Worm (Caenorhabditis elegans) whole organism, dauer: Measurements from ENCODE around the gene W05E10.2.

ENCODE experiments used
- unc-62 ChIP-seq: sonication (generic microtip); optimal IDR thresholded peaks from 2 replicates; lab custom pipeline; 2017; ENCODE audit warnings: missing biosample characterization, missing genetic modification reagents, missing genetic modification characterization

Gene W05E10.2

ce11 chrV:11716930-11717329, 30.0 kb downstream of the W05E10.2 start:
- TF ChIP-seq unc-62 (GFP tag; lab: Kevin White, UChicago) = no peak

DNA sequence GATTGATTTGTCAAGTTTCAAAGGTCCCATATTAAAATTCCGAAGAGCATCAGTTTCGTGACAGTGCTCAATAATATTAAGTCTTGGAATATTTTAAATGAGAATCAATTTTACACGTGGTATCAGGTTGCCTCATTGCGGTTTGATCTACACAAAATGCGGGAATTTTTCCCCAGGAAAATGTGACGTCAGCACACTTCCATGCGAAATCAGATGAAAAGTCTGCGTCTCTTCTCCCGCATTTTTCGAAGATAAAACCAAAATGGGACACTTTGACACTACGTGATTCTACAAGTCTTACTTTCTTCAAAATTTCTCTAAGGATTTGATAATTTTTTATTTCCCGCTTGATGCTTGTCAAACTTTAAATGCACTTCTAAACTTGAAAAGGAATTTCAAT, 35.9 kb downstream of the W05E10.2 start:
- no peak for TF ChIP-seq unc-62 (GFP tag; lab: Kevin White, UChicago)

ce11 chrV:11725971-11726370, 39.0 kb downstream of the W05E10.2 start, which contains the start of gene daf-11:
Gene daf-11 (minus strand): TSS chrV:11726071.
- TF ChIP-seq unc-62 (GFP tag; lab: Kevin White, UChicago) = no peak

DNA sequence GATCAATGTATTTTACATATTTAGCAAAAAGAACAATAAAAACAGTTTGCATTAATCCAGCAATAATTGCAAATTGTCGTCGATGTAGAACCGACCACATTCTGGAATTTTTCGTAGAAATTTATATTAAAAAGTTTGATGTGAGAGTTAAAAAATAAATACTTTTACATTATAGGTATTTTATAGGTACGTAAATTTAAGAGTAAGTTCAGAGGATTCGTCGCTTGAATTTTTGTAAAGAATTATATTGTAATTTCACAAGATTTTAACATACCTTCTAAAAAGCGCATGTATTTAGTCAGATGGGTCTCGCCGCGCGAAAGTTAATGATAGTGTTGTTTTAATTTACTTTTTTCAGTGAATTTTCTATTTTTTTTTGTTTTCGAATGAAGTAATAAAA, 43.1 kb downstream of the W05E10.2 start, which contains the start of gene rhr-2:
rhr-2 (minus strand) TSS at position 101 of the 400 bp plus-strand sequence.
- TF ChIP-seq unc-62 (GFP tag; lab: Kevin White, UChicago) = no peak

DNA sequence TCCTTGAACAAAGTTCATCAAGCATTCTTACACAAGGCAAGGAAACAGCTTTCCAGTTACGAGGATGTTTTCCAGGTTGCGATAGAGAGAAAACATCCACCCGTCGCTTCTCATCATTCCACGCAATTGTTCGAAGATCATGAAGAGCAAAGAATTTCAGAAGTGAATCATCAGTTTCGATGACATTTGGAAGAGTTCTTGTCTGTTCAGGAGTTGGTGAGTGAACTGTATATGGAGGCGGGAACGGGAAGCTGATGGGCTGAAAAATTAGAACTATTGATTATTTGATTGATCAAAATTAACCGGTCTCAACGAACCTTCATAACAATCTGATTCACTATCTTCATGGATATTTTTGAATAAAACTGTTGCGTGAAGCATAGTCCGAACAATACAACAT, 45.1 kb downstream of the W05E10.2 start:
- TF ChIP-seq unc-62 (GFP tag; lab: Kevin White, UChicago) = no peak

DNA sequence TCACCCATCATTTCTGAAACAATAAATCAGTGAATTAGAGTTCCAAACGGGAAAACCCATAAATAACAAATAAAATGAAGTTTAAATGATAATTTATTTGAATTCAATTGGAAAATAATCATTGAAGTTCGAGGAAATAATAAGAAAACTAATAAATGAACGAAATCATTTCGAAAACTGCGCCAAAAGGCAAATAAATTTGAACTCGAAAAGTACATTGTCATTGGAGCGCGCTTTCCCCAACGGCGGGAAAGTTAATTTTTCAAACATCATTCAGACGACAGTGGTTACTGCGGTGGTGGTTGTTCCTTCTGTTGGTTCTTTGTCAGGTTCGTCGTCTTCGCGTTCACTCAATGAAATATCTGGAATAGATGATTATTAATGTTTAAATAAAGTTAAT, 46.5 kb downstream of the W05E10.2 start, which contains the start of gene npp-22:
npp-22 (minus strand) TSS at position 13 of the 400 bp plus-strand sequence.
- TF ChIP-seq unc-62 (GFP tag; lab: Kevin White, UChicago) = no peak

DNA sequence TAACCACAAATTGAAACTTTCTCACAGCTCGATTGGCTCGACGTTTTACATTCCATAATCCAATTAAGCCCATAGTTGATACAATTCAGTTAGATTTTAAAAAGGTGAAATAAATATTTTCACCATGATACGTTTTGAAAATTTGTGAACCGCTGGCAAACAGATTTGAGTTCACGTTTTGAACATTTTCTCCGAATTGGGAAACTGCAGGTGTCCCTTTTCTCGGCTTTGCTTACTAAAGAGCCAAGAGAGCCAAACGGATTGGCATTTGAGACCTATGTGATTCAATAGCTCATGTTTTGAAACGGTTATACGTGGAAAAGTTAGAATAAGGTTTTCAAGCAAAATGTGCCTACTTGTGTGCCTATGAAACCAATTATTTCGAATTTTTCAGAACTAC, 49.9 kb downstream of the W05E10.2 start, which contains the start of gene spe-42:
spe-42 (minus strand) TSS at position 101 of the 400 bp plus-strand sequence.
- TF ChIP-seq unc-62 (GFP tag; lab: Kevin White, UChicago) = no peak

DNA sequence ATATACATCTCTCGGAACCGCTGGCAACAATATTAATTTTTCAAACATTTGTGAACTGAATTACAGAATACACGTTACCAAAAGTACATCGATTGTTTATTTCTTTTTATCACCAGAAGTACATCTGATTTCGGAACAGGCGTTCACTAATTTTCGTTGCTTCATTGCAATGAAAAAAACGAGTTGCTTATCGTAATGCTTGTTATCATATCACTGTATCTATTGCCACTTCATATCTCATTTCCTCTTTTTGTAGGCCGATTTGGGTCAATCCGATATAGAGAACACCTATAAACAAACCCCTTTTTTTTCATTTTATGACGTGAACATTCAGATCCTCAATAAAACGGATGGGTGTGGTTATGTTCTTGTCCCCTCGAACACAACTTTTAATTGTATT, 50.4 kb downstream of the W05E10.2 start:
- no peak for TF ChIP-seq unc-62 (GFP tag; lab: Kevin White, UChicago)
